Worm (Caenorhabditis elegans): ENCODE measurements around the gene F49F1.17.
"Not testable (repeated sequence)": the region's sequence is repeated elsewhere in the genome, so short reads cannot be mapped to it uniquely, and the experiment has no call there.

The F49F1.17 gene

ce11 chrIV:4142986-4143385 lies 7.3 kb upstream of the F49F1.17 start, which contains the start of gene F49F1.12:
F49F1.12 (minus strand) TSS chrIV:4143086.
- TF ChIP-seq lin-39 (tag; optimal IDR thresholded peaks at IDR 0.05); ztf-1 (GFP tag; conservative IDR thresholded peaks at IDR 0.05); nhr-10 (tag; optimal IDR thresholded peaks at IDR 0.05): not testable (repeated sequence)

ce11 chrIV:4141311-4141710 lies 5.7 kb upstream of the F49F1.17 start, which contains the start of gene F49F1.11:
F49F1.11 (minus strand) TSS chrIV:4141411.
- no peak for TF ChIP-seq alr-1 (tag; optimal IDR thresholded peaks at IDR 0.05)
- TF ChIP-seq lin-39 (tag; optimal IDR thresholded peaks at IDR 0.05): no peak
- TF ChIP-seq dmd-4 (tag; optimal IDR thresholded peaks at IDR 0.05): no peak
- no peak for TF ChIP-seq ztf-11 (tag; optimal IDR thresholded peaks at IDR 0.05)
- TF ChIP-seq peb-1 (tag; optimal IDR thresholded peaks at IDR 0.05): no peak
- no peak for TF ChIP-seq nhr-129 (tag; optimal IDR thresholded peaks at IDR 0.05)
- TF ChIP-seq nhr-23 (tag; optimal IDR thresholded peaks at IDR 0.05): no peak
- no peak for TF ChIP-seq R02D3.7 (tag; optimal IDR thresholded peaks at IDR 0.05)
- no peak for TF ChIP-seq unc-39 (tag; optimal IDR thresholded peaks at IDR 0.05)
- no peak for TF ChIP-seq fos-1 (tag; optimal IDR thresholded peaks at IDR 0.05)
- no peak for TF ChIP-seq sem-4 (tag; optimal IDR thresholded peaks at IDR 0.05)
- no peak for TF ChIP-seq nhr-11 (tag; optimal IDR thresholded peaks at IDR 0.05)
- no peak for TF ChIP-seq gmeb-1 (tag; optimal IDR thresholded peaks at IDR 0.05)
- no peak for TF ChIP-seq C34F6.9 (tag; optimal IDR thresholded peaks at IDR 0.05)
- no peak for TF ChIP-seq ama-1 (optimal IDR thresholded peaks at IDR 0.05)
- no peak for TF ChIP-seq ceh-82 (tag; optimal IDR thresholded peaks at IDR 0.05)
- TF ChIP-seq blmp-1 (tag; optimal IDR thresholded peaks at IDR 0.05; ENCODE audit: insufficient read depth): no peak
- no peak for TF ChIP-seq nhr-237 (tag; optimal IDR thresholded peaks at IDR 0.05)

- TF ChIP-seq unc-55 (GFP tag; optimal IDR thresholded peaks at IDR 0.05): no peak
- TF ChIP-seq fos-1 (tag; optimal IDR thresholded peaks at IDR 0.05): no peak
- TF ChIP-seq mab-5 (tag; optimal IDR thresholded peaks at IDR 0.05): no peak
- TF ChIP-seq snpc-4 (tag; optimal IDR thresholded peaks at IDR 0.05): no peak
- no peak for TF ChIP-seq C34F6.9 (tag; optimal IDR thresholded peaks at IDR 0.05)
- TF ChIP-seq ceh-16 (tag; optimal IDR thresholded peaks at IDR 0.05): no peak
- TF ChIP-seq R02D3.7 (tag; optimal IDR thresholded peaks at IDR 0.05): no peak
These were observed 4.6 kb upstream of the F49F1.17 start, which contains the start of gene F49F1.18 for ce11 chrIV:4140265-4140664. F49F1.18 (minus strand) TSS chrIV:4140365.

- TF ChIP-seq lin-39 (tag; optimal IDR thresholded peaks at IDR 0.05) (no peak), nhr-10 (tag; optimal IDR thresholded peaks at IDR 0.05) (no peak), ztf-1 (GFP tag; conservative IDR thresholded peaks at IDR 0.05) (no peak), nhr-6 (tag; optimal IDR thresholded peaks at IDR 0.05) (no peak), blmp-1 (tag; optimal IDR thresholded peaks at IDR 0.05; ENCODE audit: insufficient read depth) (no peak), lin-11 (tag; optimal IDR thresholded peaks at IDR 0.05) (no peak), nhr-21 (tag; optimal IDR thresholded peaks at IDR 0.05) (no peak)
These were observed 3.4 kb upstream of the F49F1.17 start, which contains the start of gene F49F1.10 for ce11 chrIV:4139022-4139421. F49F1.10 (minus strand) TSS chrIV:4139122.

- no peak for TF ChIP-seq nhr-11 (tag; optimal IDR thresholded peaks at IDR 0.05)
These were observed 1.8 kb upstream of the F49F1.17 start, which contains the start of gene F49F1.9 for ce11 chrIV:4137472-4137871. F49F1.9 (minus strand) TSS chrIV:4137572.

ce11 chrIV:4125657-4126056 lies 10.0 kb downstream of the F49F1.17 start, which contains the start of gene F49F1.7:
F49F1.7 (minus strand) TSS chrIV:4125757.
- TF ChIP-seq nhr-237 (tag; optimal IDR thresholded peaks at IDR 0.05); unc-62 (GFP tag; optimal IDR thresholded peaks at IDR 0.05); fos-1 (tag; optimal IDR thresholded peaks at IDR 0.05): not testable (repeated sequence)

ce11 chrIV:4123083-4123482 lies 12.6 kb downstream of the F49F1.17 start, which contains the start of gene mul-1:
mul-1 (minus strand) TSS chrIV:4123166.
- TF ChIP-seq sma-3 (GFP tag; optimal IDR thresholded peaks at IDR 0.05) (no peak), nhr-23 (tag; optimal IDR thresholded peaks at IDR 0.05) (no peak), lin-11 (tag; optimal IDR thresholded peaks at IDR 0.05) (no peak), nhr-6 (tag; optimal IDR thresholded peaks at IDR 0.05) (no peak), egl-27 (tag; optimal IDR thresholded peaks at IDR 0.05) (no peak), elt-3 (tag; optimal IDR thresholded peaks at IDR 0.05) (no peak), dmd-4 (tag; optimal IDR thresholded peaks at IDR 0.05) (no peak), F13H6.1 (tag; optimal IDR thresholded peaks at IDR 0.05) (no peak), sem-4 (tag; optimal IDR thresholded peaks at IDR 0.05) (no peak), crh-2 (tag; optimal IDR thresholded peaks at IDR 0.05) (no peak), fos-1 (tag; optimal IDR thresholded peaks at IDR 0.05) (no peak), nhr-12 (tag; optimal IDR thresholded peaks at IDR 0.05) (no peak), ceh-16 (tag; optimal IDR thresholded peaks at IDR 0.05) (no peak), ztf-11 (tag; optimal IDR thresholded peaks at IDR 0.05) (no peak), R02D3.7 (tag; optimal IDR thresholded peaks at IDR 0.05) (no peak), mbf-1 (tag; optimal IDR thresholded peaks at IDR 0.05) (no peak), lin-13 (GFP tag; optimal IDR thresholded peaks at IDR 0.05) (no peak), nhr-77 (tag; optimal IDR thresholded peaks at IDR 0.05) (no peak), lin-39 (tag; optimal IDR thresholded peaks at IDR 0.05) (no peak), blmp-1 (tag; optimal IDR thresholded peaks at IDR 0.05; ENCODE audit: insufficient read depth) (no peak)
